Fruit fly (Drosophila melanogaster) whole organism, embryonic: Measurements from ENCODE around the gene BNIP3.

Experiments
- Asciz ChIP-seq: fragments of 200-800 bp; sonication (Bioruptor generic); optimal IDR thresholded peaks from 2 replicates; lab custom pipeline; 2017; ENCODE audit warnings: missing biosample characterization, mild to moderate bottlenecking, missing genetic modification characterization, missing genetic modification reagents
- Atf6 ChIP-seq: fragments of 200-800 bp; sonication (Bioruptor generic); IDR thresholded peaks from 2 replicates; pipeline ENCODE4 v1.3.6; 2022; ENCODE audit warnings: missing biosample characterization, missing genetic modification characterization
- B-H2 ChIP-seq: fragments of 200-800 bp; sonication (Bioruptor generic); optimal IDR thresholded peaks from 2 replicates; lab custom pipeline; 2018; ENCODE audit warnings: missing biosample characterization, mild to moderate bottlenecking, missing genetic modification characterization
- BtbVII ChIP-seq: fragments of 200-800 bp; sonication (Bioruptor generic); optimal IDR thresholded peaks from 3 replicates; lab custom pipeline; 2017; ENCODE audit warnings: missing biosample characterization, mild to moderate bottlenecking, missing genetic modification characterization
- CG10209 ChIP-seq: fragments of 200-800 bp; sonication (Bioruptor generic); optimal IDR thresholded peaks from 3 replicates; lab custom pipeline; 2017; ENCODE audit warnings: missing biosample characterization, mild to moderate bottlenecking, missing genetic modification characterization, missing genetic modification reagents
- CG12104 ChIP-seq: fragments of 200-800 bp; sonication (Bioruptor generic); optimal IDR thresholded peaks from 3 replicates; lab custom pipeline; 2016; ENCODE audit warnings: missing biosample characterization, missing genetic modification characterization
- CG1233 ChIP-seq: fragments of 200-800 bp; sonication (Bioruptor generic); optimal IDR thresholded peaks from 4 replicates; lab custom pipeline; 2018; ENCODE audit warnings: missing biosample characterization, mild to moderate bottlenecking, missing genetic modification characterization
- CG12942 ChIP-seq: fragments of 200-800 bp; sonication (Bioruptor generic); optimal IDR thresholded peaks from 3 replicates; lab custom pipeline; 2016; ENCODE audit warnings: missing biosample characterization, missing genetic modification characterization
- CG13424 ChIP-seq: fragments of 200-800 bp; sonication (Bioruptor generic); optimal IDR thresholded peaks from 2 replicates; lab custom pipeline; 2019; ENCODE audit warnings: missing biosample characterization, mild to moderate bottlenecking, missing genetic modification characterization, moderate library complexity
- CG14441 ChIP-seq: fragments of 200-800 bp; sonication (Bioruptor generic); IDR thresholded peaks from 2 replicates; pipeline ENCODE4 v1.3.6; 2022; ENCODE audit warnings: missing biosample characterization, missing genetic modification characterization
- CG1647 ChIP-seq: fragments of 200-800 bp; sonication (Bioruptor generic); optimal IDR thresholded peaks from 3 replicates; lab custom pipeline; 2016; ENCODE audit warnings: missing biosample characterization, missing genetic modification characterization
- CG16779 ChIP-seq: fragments of 200-800 bp; sonication (Bioruptor generic); IDR thresholded peaks from 2 replicates; pipeline ENCODE4 v1.3.6; 2022; ENCODE audit warnings: missing biosample characterization, missing genetic modification characterization
- CG17568 ChIP-seq: fragments of 200-800 bp; sonication (Bioruptor generic); optimal IDR thresholded peaks from 2 replicates; lab custom pipeline; 2018; ENCODE audit warnings: missing biosample characterization, mild to moderate bottlenecking, missing genetic modification characterization, moderate library complexity
- CG17912 ChIP-seq: fragments of 200-800 bp; sonication (Bioruptor generic); optimal IDR thresholded peaks from 2 replicates; lab custom pipeline; 2018; ENCODE audit warnings: missing biosample characterization, mild to moderate bottlenecking, missing genetic modification characterization
- CG2678 ChIP-seq: fragments of 200-800 bp; sonication (Bioruptor generic); optimal IDR thresholded peaks from 3 replicates; lab custom pipeline; 2019; ENCODE audit warnings: missing biosample characterization, mild to moderate bottlenecking, missing genetic modification characterization, moderate library complexity
- CG33557 ChIP-seq: fragments of 200-800 bp; sonication (Bioruptor generic); optimal IDR thresholded peaks from 2 replicates; lab custom pipeline; 2019; ENCODE audit warnings: missing biosample characterization, mild to moderate bottlenecking, missing genetic modification characterization, moderate library complexity
- CG4282 ChIP-seq: fragments of 200-800 bp; sonication (Bioruptor generic); optimal IDR thresholded peaks from 2 replicates; lab custom pipeline; 2016; ENCODE audit warnings: missing biosample characterization, missing genetic modification characterization
- CG7357 ChIP-seq: fragments of 200-800 bp; sonication (Bioruptor generic); IDR thresholded peaks from 3 replicates; pipeline ENCODE4 v1.3.6; 2022; ENCODE audit warnings: missing biosample characterization, missing genetic modification characterization
- CG8388 ChIP-seq: fragments of 200-800 bp; sonication (Bioruptor generic); optimal IDR thresholded peaks from 2 replicates; lab custom pipeline; 2019; ENCODE audit warnings: missing biosample characterization, mild to moderate bottlenecking, missing genetic modification characterization, moderate library complexity
- CG8478 ChIP-seq: fragments of >200 bp; optimal IDR thresholded peaks from 2 replicates; lab custom pipeline; 2018
- CG9817 ChIP-seq: fragments of 200-800 bp; sonication (Bioruptor generic); optimal IDR thresholded peaks from 2 replicates; lab custom pipeline; 2018; ENCODE audit warnings: missing biosample characterization, mild to moderate bottlenecking, missing genetic modification characterization, moderate library complexity
- D19A ChIP-seq: fragments of 200-800 bp; optimal IDR thresholded peaks from 3 replicates; lab custom pipeline; 2019; ENCODE audit warnings: missing biosample characterization, mild to moderate bottlenecking, missing genetic modification characterization, moderate library complexity
- Fer3 ChIP-seq: fragments of 200-800 bp; sonication (Bioruptor generic); optimal IDR thresholded peaks from 2 replicates; lab custom pipeline; 2018; ENCODE audit warnings: missing biosample characterization, mild to moderate bottlenecking, missing genetic modification characterization, moderate library complexity
- Gsc ChIP-seq: fragments of 200-800 bp; sonication (Bioruptor generic); IDR thresholded peaks from 2 replicates; pipeline ENCODE4 v1.3.6; 2022; ENCODE audit warnings: missing biosample characterization, missing genetic modification characterization
- HLH4C ChIP-seq: fragments of 200-800 bp; sonication (Bioruptor generic); IDR thresholded peaks from 3 replicates; pipeline ENCODE4 v1.3.6; 2022; ENCODE audit warnings: missing biosample characterization, missing genetic modification characterization; ENCODE audit not compliant: partially characterized antibody
- Hey ChIP-seq: fragments of 200-800 bp; sonication (Bioruptor generic); optimal IDR thresholded peaks from 3 replicates; lab custom pipeline; 2018; ENCODE audit warnings: missing biosample characterization, mild to moderate bottlenecking, missing genetic modification characterization
- HmgZ ChIP-seq: fragments of 200-800 bp; sonication (Bioruptor generic); optimal IDR thresholded peaks from 2 replicates; lab custom pipeline; 2018; ENCODE audit warnings: missing biosample characterization, mild to moderate bottlenecking, missing genetic modification characterization
- MBD-R2 ChIP-seq: fragments of 200-800 bp; sonication (Bioruptor generic); IDR thresholded peaks from 2 replicates; pipeline ENCODE4 v1.3.6; 2022; ENCODE audit warnings: missing biosample characterization, missing genetic modification characterization
- Side ChIP-seq: fragments of 200-800 bp; sonication (Bioruptor generic); optimal IDR thresholded peaks from 2 replicates; lab custom pipeline; 2016; ENCODE audit warnings: missing biosample characterization, missing genetic modification characterization
- Sry-β ChIP-seq: fragments of 200-800 bp; sonication (Bioruptor generic); optimal IDR thresholded peaks from 2 replicates; lab custom pipeline; 2018; ENCODE audit warnings: missing biosample characterization, mild to moderate bottlenecking, missing genetic modification characterization, moderate library complexity
- ash1 ChIP-seq: fragments of 200-800 bp; sonication (Bioruptor generic); optimal IDR thresholded peaks from 2 replicates; lab custom pipeline; 2018; ENCODE audit warnings: missing biosample characterization, mild to moderate bottlenecking, missing genetic modification characterization
- chm ChIP-seq: fragments of 200-800 bp; sonication (Bioruptor generic); IDR thresholded peaks from 2 replicates; pipeline ENCODE4 v1.3.6; 2022; ENCODE audit warnings: missing biosample characterization, missing genetic modification characterization
- da ChIP-seq: fragments of 200-800 bp; sonication (Bioruptor generic); optimal IDR thresholded peaks from 2 replicates; lab custom pipeline; 2016; ENCODE audit warnings: missing biosample characterization, missing genetic modification characterization
- ems ChIP-seq: fragments of 200-800 bp; sonication (Bioruptor generic); optimal IDR thresholded peaks from 3 replicates; lab custom pipeline; 2016; ENCODE audit warnings: missing biosample characterization, missing genetic modification characterization
- en ChIP-seq: fragments of 200-800 bp; sonication (Bioruptor generic); optimal IDR thresholded peaks from 2 replicates; lab custom pipeline; 2016; ENCODE audit warnings: missing biosample characterization, missing genetic modification characterization
- fd64A ChIP-seq: fragments of 200-800 bp; sonication (Bioruptor generic); optimal IDR thresholded peaks from 3 replicates; lab custom pipeline; 2018; ENCODE audit warnings: missing biosample characterization, mild to moderate bottlenecking, missing genetic modification characterization
- gfzf ChIP-seq: fragments of 200-800 bp; sonication (Bioruptor generic); optimal IDR thresholded peaks from 2 replicates; lab custom pipeline; 2016; ENCODE audit warnings: missing biosample characterization, mild to moderate bottlenecking, missing genetic modification characterization, moderate library complexity
- grau ChIP-seq: fragments of 200-800 bp; optimal IDR thresholded peaks from 3 replicates; lab custom pipeline; 2019; ENCODE audit warnings: missing biosample characterization, mild to moderate bottlenecking, missing genetic modification characterization, moderate library complexity
- hkb ChIP-seq, 2 experiments: fragments of 200-800 bp in 1 of 2; fragments of >200 bp in 1 of 2; sonication (Bioruptor generic) in 1 of 2; IDR thresholded peaks in 1 of 2; optimal IDR thresholded peaks in 1 of 2; 2 replicates each; pipeline versions ENCODE4 v1.3.6 to Lab custom; 2017 to 2022; ENCODE audit warnings: missing biosample characterization in 1 of 2, missing genetic modification characterization in 1 of 2
- inv ChIP-seq: fragments of 200-800 bp; sonication (Bioruptor generic); IDR thresholded peaks from 2 replicates; pipeline ENCODE4 v1.3.6; 2022; ENCODE audit warnings: missing biosample characterization, missing genetic modification characterization; ENCODE audit not compliant: partially characterized antibody
- jing ChIP-seq: fragments of 200-800 bp; sonication (Bioruptor generic); optimal IDR thresholded peaks from 2 replicates; lab custom pipeline; 2018; ENCODE audit warnings: missing biosample characterization, mild to moderate bottlenecking, missing genetic modification characterization
- luna ChIP-seq: fragments of 200-800 bp; sonication (Bioruptor generic); optimal IDR thresholded peaks from 2 replicates; lab custom pipeline; 2016; ENCODE audit warnings: missing biosample characterization, missing genetic modification characterization
- org-1 ChIP-seq: fragments of 200-800 bp; sonication (Bioruptor generic); optimal IDR thresholded peaks from 2 replicates; lab custom pipeline; 2017; ENCODE audit warnings: missing biosample characterization, missing genetic modification characterization
- pho ChIP-seq: fragments of 200-800 bp; sonication (Bioruptor generic); optimal IDR thresholded peaks from 2 replicates; lab custom pipeline; 2016; ENCODE audit warnings: missing biosample characterization, missing genetic modification characterization
- pum ChIP-seq: fragments of 200-800 bp; sonication (Bioruptor generic); optimal IDR thresholded peaks from 2 replicates; lab custom pipeline; 2016; ENCODE audit warnings: missing biosample characterization, missing genetic modification characterization
- schlank ChIP-seq: fragments of 200-800 bp; sonication (Bioruptor generic); optimal IDR thresholded peaks from 2 replicates; lab custom pipeline; 2018; ENCODE audit warnings: missing biosample characterization, mild to moderate bottlenecking, missing genetic modification characterization
- sens-2 ChIP-seq: fragments of 200-800 bp; sonication (Bioruptor generic); IDR thresholded peaks from 2 replicates; pipeline ENCODE4 v1.3.6; 2022; ENCODE audit warnings: missing biosample characterization, missing genetic modification characterization
- sqz ChIP-seq: fragments of 200-800 bp; sonication (Bioruptor generic); optimal IDR thresholded peaks from 3 replicates; lab custom pipeline; 2018; ENCODE audit warnings: missing biosample characterization, mild to moderate bottlenecking, missing genetic modification characterization
- stc ChIP-seq: fragments of 200-800 bp; sonication (Bioruptor generic); IDR thresholded peaks from 2 replicates; pipeline ENCODE4 v1.3.6; 2022; ENCODE audit warnings: missing biosample characterization, missing genetic modification characterization
- tgo ChIP-seq: fragments of 200-800 bp; sonication (Bioruptor generic); IDR thresholded peaks from 3 replicates; pipeline ENCODE4 v1.3.6; 2022; ENCODE audit warnings: missing biosample characterization, missing genetic modification characterization

BNIP3 gene

dm6 chr3L:20516519-20517178 lies 2.5 kb downstream of the BNIP3 start (continued):
- TF ChIP-seq tgo (GFP tag; lab: Robert Waterston, UW): peak; percentile 22; the same call in 2 of the 3 replicates
- TF ChIP-seq chm (GFP tag; lab: Robert Waterston, UW): peak; percentile 28; the same call in 1 of the 2 replicates
- no peak for TF ChIP-seq Asciz (GFP tag; lab: Kevin White, UChicago)
- TF ChIP-seq en (GFP tag; lab: Kevin White, UChicago): no peak
- no peak for TF ChIP-seq CG12104 (GFP tag; lab: Kevin White, UChicago)
- peak; percentile 31 for TF ChIP-seq BtbVII (GFP tag; lab: Kevin White, UChicago)
- TF ChIP-seq Hey: no peak
- TF ChIP-seq Sry-β: no peak
- TF ChIP-seq luna (GFP tag; lab: Kevin White, UChicago): no peak
- 0 out of 2 replicates have a peak, but pooled peaks have one; percentile 28 for TF ChIP-seq Atf6 (GFP tag; lab: Robert Waterston, UW)
- peak; percentile 12 for TF ChIP-seq CG9817 (tag; lab: Kevin White, UChicago)
- no peak for TF ChIP-seq org-1 (GFP tag; lab: Kevin White, UChicago)
- no peak for TF ChIP-seq hkb (optimal IDR thresholded peaks at IDR 0.05; lab: Kevin White, UChicago)
- peak; percentile 16; the same call in 1 of the 2 replicates for TF ChIP-seq hkb (GFP tag; IDR thresholded peaks at IDR 0.05; lab: Robert Waterston, UW)
- peak; percentile 61 for TF ChIP-seq CG13424
- peak; percentile 38 for TF ChIP-seq CG17912 (GFP tag; lab: Kevin White, UChicago)
- TF ChIP-seq HLH4C: peak; percentile 50; the same call in 2 of the 3 replicates
- TF ChIP-seq B-H2 (GFP tag; lab: Kevin White, UChicago): no peak
- TF ChIP-seq D19A: peak; percentile 65
- TF ChIP-seq CG17568: peak; percentile 3
- no peak for TF ChIP-seq da (GFP tag; lab: Kevin White, UChicago)
- no peak for TF ChIP-seq schlank (tag; lab: Kevin White, UChicago)
- TF ChIP-seq CG10209 (GFP tag; lab: Kevin White, UChicago): no peak
- no peak for TF ChIP-seq sens-2 (GFP tag; lab: Robert Waterston, UW)
- TF ChIP-seq CG33557 (GFP tag; lab: Kevin White, UChicago): no peak
- TF ChIP-seq stc (GFP tag; lab: Robert Waterston, UW): peak; percentile 13; the same call in 1 of the 2 replicates
- TF ChIP-seq Fer3 (tag; lab: Kevin White, UChicago): peak; percentile 28
- TF ChIP-seq CG7357 (GFP tag; lab: Robert Waterston, UW): no peak
- TF ChIP-seq Side (GFP tag; lab: Kevin White, UChicago): no peak
- peak; percentile 97 for TF ChIP-seq grau (tag; lab: Kevin White, UChicago)
- no peak for TF ChIP-seq CG1647
- no peak for TF ChIP-seq ems (GFP tag; lab: Kevin White, UChicago)
- TF ChIP-seq pum (GFP tag; lab: Kevin White, UChicago): no peak
- no peak for TF ChIP-seq sqz (GFP tag; lab: Kevin White, UChicago)
- no peak for TF ChIP-seq CG4282
- TF ChIP-seq CG14441: peak; percentile 49; the same call in 1 of the 2 replicates
- no peak for TF ChIP-seq jing (GFP tag; lab: Kevin White, UChicago)
- peak; percentile 66 for TF ChIP-seq CG8388 (GFP tag; lab: Kevin White, UChicago)
- TF ChIP-seq CG1233 (GFP tag; lab: Kevin White, UChicago): peak; percentile 56
- TF ChIP-seq MBD-R2 (GFP tag; lab: Robert Waterston, UW): no peak
- TF ChIP-seq inv: no peak
- TF ChIP-seq CG2678 (tag; lab: Kevin White, UChicago): peak; percentile 76
- TF ChIP-seq CG12942 (GFP tag; lab: Kevin White, UChicago): no peak
- TF ChIP-seq gfzf (GFP tag; lab: Kevin White, UChicago): no peak
- no peak for TF ChIP-seq fd64A (GFP tag; lab: Kevin White, UChicago)
- no peak for TF ChIP-seq CG16779 (GFP tag; lab: Robert Waterston, UW)
- TF ChIP-seq CG8478 (lab: Kevin White, UChicago): no peak
- no peak for TF ChIP-seq pho (GFP tag; lab: Kevin White, UChicago)
- TF ChIP-seq HmgZ: no peak
- TF ChIP-seq ash1: no peak
- TF ChIP-seq Gsc (GFP tag; lab: Robert Waterston, UW): no peak
